Worm (Caenorhabditis elegans) whole organism, young adult: ENCODE measurements around the gene cua-1.
A peak's percentile ranks its signal among the peaks of the same experiment; 100 is the strongest.

Experiments
- B0019.2 ChIP-seq: fragments of 200-800 bp; sonication (Bioruptor generic); conservative IDR thresholded peaks from 2 replicates; pipeline ENCODE4 v1.3.6; 2022; ENCODE audit warnings: missing genetic modification reagents, missing genetic modification characterization, missing compliant biosample characterization
- B0261.1 ChIP-seq: sonication (generic microtip); optimal IDR thresholded peaks from 2 replicates; lab custom pipeline; 2016; ENCODE audit warnings: mild to moderate bottlenecking, missing genetic modification characterization, moderate library complexity, missing compliant biosample characterization
- D2030.7 ChIP-seq: fragments of 200-800 bp; sonication (Bioruptor generic); IDR thresholded peaks from 2 replicates; pipeline ENCODE4 v1.3.6; 2022; ENCODE audit warnings: missing genetic modification reagents, missing genetic modification characterization, missing compliant biosample characterization
- F37B4.10 ChIP-seq: fragments of 200-800 bp; sonication (Bioruptor generic); IDR thresholded peaks from 2 replicates; pipeline ENCODE4 v1.3.6; 2022; ENCODE audit warnings: missing genetic modification characterization, missing compliant biosample characterization
- F55B11.4 ChIP-seq: sonication (generic microtip); optimal IDR thresholded peaks from 2 replicates; lab custom pipeline; 2016; ENCODE audit warnings: missing compliant biosample characterization, missing genetic modification characterization, borderline replicate concordance; ENCODE audit not compliant: insufficient read depth
- F57C9.4 ChIP-seq: sonication (generic microtip); optimal IDR thresholded peaks from 2 replicates; lab custom pipeline; 2017; ENCODE audit warnings: mild to moderate bottlenecking, missing genetic modification characterization, missing compliant biosample characterization
- K11D2.4 ChIP-seq: fragments of 200-800 bp; sonication (Bioruptor generic); IDR thresholded peaks from 2 replicates; pipeline ENCODE4 v1.3.6; 2022; ENCODE audit warnings: missing genetic modification reagents, missing genetic modification characterization, missing compliant biosample characterization
- K12H6.12 ChIP-seq: fragments of 200-800 bp; sonication (Bioruptor generic); optimal IDR thresholded peaks from 2 replicates; lab custom pipeline; 2018; ENCODE audit warnings: mild to moderate bottlenecking, missing genetic modification characterization, missing compliant biosample characterization
- Y53F4B.3 ChIP-seq: fragments of 200-800 bp; sonication (Bioruptor generic); IDR thresholded peaks from 2 replicates; pipeline ENCODE4 v1.3.6; 2022; ENCODE audit warnings: missing genetic modification reagents, missing genetic modification characterization, missing compliant biosample characterization
- Y53G8AR.9 ChIP-seq: fragments of 200-800 bp; sonication (Bioruptor generic); conservative IDR thresholded peaks from 2 replicates; pipeline ENCODE4 v1.3.6; 2022; ENCODE audit warnings: missing genetic modification reagents, missing genetic modification characterization, missing compliant biosample characterization
- Y67H2A.10 ChIP-seq: fragments of 200-800 bp; sonication (Bioruptor generic); conservative IDR thresholded peaks from 2 replicates; pipeline ENCODE4 v1.3.6; 2022; ENCODE audit warnings: missing genetic modification reagents, missing genetic modification characterization, missing compliant biosample characterization
- ZK185.1 ChIP-seq: sonication (generic microtip); optimal IDR thresholded peaks from 2 replicates; lab custom pipeline; 2016; ENCODE audit warnings: mild to moderate bottlenecking, missing genetic modification characterization, missing compliant biosample characterization; ENCODE audit not compliant: poor library complexity, severe bottlenecking
- attf-3 ChIP-seq: fragments of 200-800 bp; sonication (Bioruptor generic); conservative IDR thresholded peaks from 2 replicates; pipeline ENCODE4 v1.3.6; 2022; ENCODE audit warnings: missing genetic modification reagents, missing genetic modification characterization, missing compliant biosample characterization
- bed-1 ChIP-seq: fragments of 200-800 bp; sonication (Bioruptor generic); IDR thresholded peaks from 2 replicates; pipeline ENCODE4 v1.3.6; 2022; ENCODE audit warnings: missing genetic modification reagents, missing genetic modification characterization, missing compliant biosample characterization
- bed-2 ChIP-seq: fragments of 200-800 bp; sonication (Bioruptor generic); IDR thresholded peaks from 2 replicates; pipeline ENCODE4 v1.3.6; 2022; ENCODE audit warnings: missing genetic modification reagents, missing genetic modification characterization, missing compliant biosample characterization
- ceh-27 ChIP-seq: fragments of 200-800 bp; sonication (Bioruptor generic); optimal IDR thresholded peaks from 2 replicates; lab custom pipeline; 2018; ENCODE audit warnings: mild to moderate bottlenecking, missing genetic modification characterization, moderate library complexity, missing compliant biosample characterization
- die-1 ChIP-seq: sonication (generic microtip); optimal IDR thresholded peaks from 2 replicates; lab custom pipeline; 2016; ENCODE audit warnings: missing genotype, mild to moderate bottlenecking, missing genetic modification characterization, missing compliant biosample characterization
- dox-1 ChIP-seq: fragments of 200-800 bp; sonication (Bioruptor generic); IDR thresholded peaks from 2 replicates; pipeline ENCODE4 v1.3.6; 2022; ENCODE audit warnings: missing genetic modification reagents, missing genetic modification characterization, missing compliant biosample characterization
- egl-44 ChIP-seq: fragments of 200-800 bp; sonication (Bioruptor generic); IDR thresholded peaks from 2 replicates; pipeline ENCODE4 v1.3.6; 2022; ENCODE audit warnings: missing genetic modification reagents, missing genetic modification characterization, missing compliant biosample characterization
- ekl-4 ChIP-seq: fragments of 200-800 bp; sonication (Bioruptor generic); IDR thresholded peaks from 2 replicates; pipeline ENCODE4 v1.3.6; 2022; ENCODE audit warnings: missing genetic modification reagents, missing genetic modification characterization, missing compliant biosample characterization
- hlh-26 ChIP-seq: fragments of 200-800 bp; sonication (Bioruptor generic); conservative IDR thresholded peaks from 2 replicates; pipeline ENCODE4 v1.3.6; 2022; ENCODE audit warnings: missing genetic modification reagents, missing genetic modification characterization, missing compliant biosample characterization
- hsf-1 ChIP-seq: fragments of 200-800 bp; sonication (Bioruptor generic); IDR thresholded peaks from 2 replicates; pipeline ENCODE4 v1.3.6; 2022; ENCODE audit warnings: missing genetic modification reagents, missing genetic modification characterization, missing compliant biosample characterization
- lag-1 ChIP-seq: fragments of 200-800 bp; sonication (Bioruptor generic); IDR thresholded peaks from 2 replicates; pipeline ENCODE4 v1.3.6; 2022; ENCODE audit warnings: missing genetic modification reagents, missing genetic modification characterization, missing compliant biosample characterization
- let-526 ChIP-seq: fragments of 200-800 bp; sonication (Bioruptor generic); IDR thresholded peaks from 2 replicates; pipeline ENCODE4 v1.3.6; 2022; ENCODE audit warnings: missing genetic modification reagents, missing genetic modification characterization, missing compliant biosample characterization
- let-607 ChIP-seq, 2 experiments: fragments of 200-800 bp in 1 of 2; sonication (Bioruptor generic) in 1 of 2; sonication (generic microtip) in 1 of 2; optimal IDR thresholded peaks; 2 replicates each; lab custom pipeline; 2016 to 2018; ENCODE audit warnings: mild to moderate bottlenecking in 2 of 2, missing compliant biosample characterization in 2 of 2, missing genetic modification characterization in 2 of 2, moderate library complexity in 2 of 2, missing genotype in 1 of 2
- lin-35 ChIP-seq, 3 experiments: fragments of 150-350 bp in 2 of 3; sonication (generic microtip) in 1 of 3; optimal IDR thresholded peaks; 2 replicates each; lab custom pipeline; 2014 to 2018; ENCODE audit warnings: missing biosample characterization in 3 of 3, missing genetic modification characterization in 3 of 3, missing genetic modification reagents in 3 of 3
- lsy-27 ChIP-seq: sonication (generic microtip); optimal IDR thresholded peaks from 2 replicates; lab custom pipeline; 2017; ENCODE audit warnings: missing genetic modification characterization, mild to moderate bottlenecking, missing compliant biosample characterization, antibody characterized with exemption, missing genotype, borderline replicate concordance; ENCODE audit not compliant: insufficient read depth
- madf-3 ChIP-seq: fragments of 200-800 bp; sonication (Bioruptor generic); IDR thresholded peaks from 2 replicates; pipeline ENCODE4 v1.3.6; 2022; ENCODE audit warnings: missing genetic modification reagents, missing genetic modification characterization, missing compliant biosample characterization
- madf-6 ChIP-seq: fragments of 200-800 bp; sonication (Bioruptor generic); IDR thresholded peaks from 2 replicates; pipeline ENCODE4 v1.3.6; 2022; ENCODE audit warnings: missing genetic modification reagents, missing genetic modification characterization, missing compliant biosample characterization
- mes-4 ChIP-seq: sonication (generic microtip); optimal IDR thresholded peaks from 2 replicates; lab custom pipeline; 2016; ENCODE audit warnings: missing genotype, missing genetic modification characterization, missing compliant biosample characterization
- mxl-1 ChIP-seq: sonication (generic microtip); optimal IDR thresholded peaks from 2 replicates; lab custom pipeline; 2016; ENCODE audit warnings: missing genetic modification characterization, missing compliant biosample characterization
- nfya-1 ChIP-seq: sonication (generic microtip); optimal IDR thresholded peaks from 2 replicates; lab custom pipeline; 2017; ENCODE audit warnings: antibody characterized with exemption, missing compliant biosample characterization, missing genetic modification characterization, borderline replicate concordance; ENCODE audit not compliant: insufficient read depth
- nhr-90 ChIP-seq: sonication (generic microtip); optimal IDR thresholded peaks from 2 replicates; lab custom pipeline; 2016; ENCODE audit warnings: missing genotype, mild to moderate bottlenecking, missing genetic modification characterization, missing compliant biosample characterization
- pbrm-1 ChIP-seq: fragments of 200-800 bp; sonication (Bioruptor generic); IDR thresholded peaks from 2 replicates; pipeline ENCODE4 v1.3.6; 2022; ENCODE audit warnings: missing genetic modification reagents, missing genetic modification characterization, missing compliant biosample characterization
- pha-4 ChIP-seq: fragments of 150-350 bp; sonication (generic microtip); optimal IDR thresholded peaks from 2 replicates; lab custom pipeline; 2014; ENCODE audit warnings: missing biosample characterization, missing genetic modification reagents, missing genetic modification characterization
- rcor-1 ChIP-seq: fragments of 200-800 bp; sonication (Bioruptor generic); IDR thresholded peaks from 2 replicates; pipeline ENCODE4 v1.3.6; 2022; ENCODE audit warnings: missing genetic modification reagents, missing genetic modification characterization, missing compliant biosample characterization
- snpc-1.1 ChIP-seq: sonication (generic microtip); optimal IDR thresholded peaks from 2 replicates; lab custom pipeline; 2017; ENCODE audit warnings: missing genetic modification characterization, mild to moderate bottlenecking, missing compliant biosample characterization, antibody characterized with exemption, moderate library complexity, missing genotype, missing genetic modification reagents; ENCODE audit not compliant: insufficient read depth
- snpc-1.3 ChIP-seq: sonication (generic microtip); optimal IDR thresholded peaks from 2 replicates; lab custom pipeline; 2017; ENCODE audit warnings: missing genetic modification characterization, mild to moderate bottlenecking, missing compliant biosample characterization, antibody characterized with exemption, moderate library complexity, missing genotype, missing genetic modification reagents; ENCODE audit not compliant: insufficient read depth
- snpc-4 ChIP-seq, 5 experiments: fragments of 150-350 bp in 1 of 5; sonication (generic microtip) in 4 of 5; optimal IDR thresholded peaks; 2 replicates each; lab custom pipeline; 2014 to 2018; ENCODE audit warnings: missing genetic modification characterization in 5 of 5, missing biosample characterization in 3 of 5, antibody characterized with exemption in 2 of 5, mild to moderate bottlenecking in 2 of 5, missing compliant biosample characterization in 2 of 5, missing genotype in 2 of 5, moderate library complexity in 2 of 5, missing genetic modification reagents in 1 of 5
- tbp1 ChIP-seq: fragments of 200-800 bp; sonication (Bioruptor generic); optimal IDR thresholded peaks from 2 replicates; lab custom pipeline; 2018; ENCODE audit warnings: mild to moderate bottlenecking, missing genetic modification characterization, missing compliant biosample characterization
- unc-62 ChIP-seq: fragments of 150-350 bp; optimal IDR thresholded peaks from 2 replicates; lab custom pipeline; 2014; ENCODE audit warnings: missing biosample characterization, missing genetic modification reagents, missing genetic modification characterization
- ztf-22 ChIP-seq: fragments of 200-800 bp; sonication (Bioruptor generic); optimal IDR thresholded peaks from 2 replicates; lab custom pipeline; 2018; ENCODE audit warnings: mild to moderate bottlenecking, missing genetic modification characterization, moderate library complexity, missing compliant biosample characterization
- ztf-25 ChIP-seq: fragments of 200-800 bp; sonication (Bioruptor generic); IDR thresholded peaks from 2 replicates; pipeline ENCODE4 v1.3.6; 2022; ENCODE audit warnings: missing genetic modification reagents, missing genetic modification characterization, missing compliant biosample characterization

cua-1 gene

ce11 chrIII:13464493-13465362, 9.6 kb upstream of the cua-1 start, which contains the start of gene kel-3:
Gene kel-3 (plus strand): TSS chrIII:13464820.
- TF ChIP-seq F57C9.4 (peak; percentile 92), rcor-1 (GFP tag; lab: Robert Waterston, UW) (peak; percentile 74), attf-3 (GFP tag; lab: Robert Waterston, UW) (peak; percentile 32; the same call in 1 of the 2 replicates), pbrm-1 (GFP tag; lab: Robert Waterston, UW) (peak; percentile 86), dox-1 (GFP tag; lab: Robert Waterston, UW) (peak; percentile 83), ekl-4 (GFP tag; lab: Robert Waterston, UW) (peak; percentile 97), ztf-22 (peak; percentile 95), pha-4 (tag; lab: Kevin White, UChicago) (peak; percentile 72), snpc-1.3 (tag; lab: Kevin White, UChicago) (peak; percentile 90), K12H6.12 (tag; lab: Kevin White, UChicago) (peak; percentile 25), B0261.1 (tag; lab: Kevin White, UChicago) (peak; percentile 38), ztf-25 (GFP tag; lab: Robert Waterston, UW) (peak; percentile 80), bed-2 (GFP tag; lab: Robert Waterston, UW) (no peak), snpc-4 (GFP tag; optimal IDR thresholded peaks at IDR 0.05; lab: Kevin White, UChicago) (no peak), snpc-4 (tag; optimal IDR thresholded peaks at IDR 0.05; lab: Kevin White, UChicago) (peak in 3 of 4 experiments; percentile 51 to 79 (median 56)), lsy-27 (no peak), nhr-90 (tag; lab: Kevin White, UChicago) (peak; percentile 80), hlh-26 (no peak), snpc-1.1 (tag; lab: Kevin White, UChicago) (peak; percentile 57), let-607 (tag; optimal IDR thresholded peaks at IDR 0.05; lab: Kevin White, UChicago) (peak; percentile 60 to 71), ceh-27 (GFP tag; lab: Kevin White, UChicago) (peak; percentile 27), B0019.2 (0 out of 2 replicates have a peak, but pooled peaks have one; percentile 42), nfya-1 (no peak), lag-1 (GFP tag; lab: Robert Waterston, UW) (no peak), hsf-1 (GFP tag; lab: Robert Waterston, UW) (peak; percentile 89), F55B11.4 (no peak), F37B4.10 (GFP tag; lab: Robert Waterston, UW) (0 out of 2 replicates have a peak, but pooled peaks have one; percentile 57), madf-3 (peak; percentile 87), ZK185.1 (peak; percentile 66), egl-44 (GFP tag; lab: Robert Waterston, UW) (0 out of 2 replicates have a peak, but pooled peaks have one; percentile 36), let-526 (GFP tag; lab: Robert Waterston, UW) (peak; percentile 82), Y67H2A.10 (no peak), bed-1 (peak; percentile 82; the same call in 1 of the 2 replicates), mes-4 (tag; lab: Kevin White, UChicago) (peak; percentile 54), Y53G8AR.9 (GFP tag; lab: Robert Waterston, UW) (peak; percentile 97), Y53F4B.3 (GFP tag; lab: Robert Waterston, UW) (no peak), D2030.7 (GFP tag; lab: Robert Waterston, UW) (peak; percentile 91), mxl-1 (tag; lab: Kevin White, UChicago) (peak; percentile 75), madf-6 (GFP tag; lab: Robert Waterston, UW) (peak; percentile 85), tbp1 (GFP tag; lab: Kevin White, UChicago) (peak; percentile 71), unc-62 (GFP tag; lab: Kevin White, UChicago) (no peak), die-1 (tag; lab: Kevin White, UChicago) (peak; percentile 78), K11D2.4 (GFP tag; lab: Robert Waterston, UW) (peak; percentile 77; the same call in 1 of the 2 replicates), lin-35 (GFP tag; optimal IDR thresholded peaks at IDR 0.05; lab: Kevin White, UChicago) (peak in 2 of 3 experiments; percentile 62 to 89)
